Worm (Caenorhabditis elegans) whole organism, early embryonic: Measurements from ENCODE around the gene sart-3.

ENCODE experiments used
- ama-1 ChIP-seq: fragments of 150-350 bp; optimal IDR thresholded peaks from 2 replicates; lab custom pipeline; 2014
- flt-1 ChIP-seq: fragments of 200-800 bp; sonication (Bioruptor generic); IDR thresholded peaks from 2 replicates; pipeline ENCODE4 v1.3.6; 2022; ENCODE audit warnings: missing genetic modification characterization, missing compliant biosample characterization
- hmbx-1 ChIP-seq: sonication (generic microtip); optimal IDR thresholded peaks from 2 replicates; lab custom pipeline; 2016; ENCODE audit warnings: mild to moderate bottlenecking, missing genetic modification characterization, missing compliant biosample characterization
- hmg-4 ChIP-seq: fragments of 200-800 bp; sonication (Bioruptor generic); optimal IDR thresholded peaks from 2 replicates; lab custom pipeline; 2018; ENCODE audit warnings: mild to moderate bottlenecking, missing genetic modification characterization, missing compliant biosample characterization
- pes-1 ChIP-seq: fragments of 200-800 bp; sonication (Bioruptor generic); IDR thresholded peaks from 2 replicates; pipeline ENCODE4 v1.3.6; 2022; ENCODE audit warnings: missing genetic modification reagents, missing genetic modification characterization, missing compliant biosample characterization
- sea-1 ChIP-seq: fragments of 200-800 bp; sonication (Bioruptor generic); conservative IDR thresholded peaks from 2 replicates; pipeline ENCODE4 v1.3.6; 2022; ENCODE audit warnings: missing genetic modification characterization, missing compliant biosample characterization
- tbx-11 ChIP-seq: fragments of 200-800 bp; sonication (Bioruptor generic); IDR thresholded peaks from 2 replicates; pipeline ENCODE4 v1.3.6; 2022; ENCODE audit warnings: missing genetic modification characterization, missing compliant biosample characterization

ce11 chrIV:11319884-11320362 lies 12.8 kb downstream of the sart-3 start, which contains the start of gene B0035.18:
- TF ChIP-seq flt-1 (GFP tag; lab: Robert Waterston, UW) (no peak), ama-1 (lab: Kevin White, UChicago) (no peak), tbx-11 (GFP tag; lab: Robert Waterston, UW) (no peak), sea-1 (GFP tag; lab: Robert Waterston, UW) (no peak), hmbx-1 (tag; lab: Kevin White, UChicago) (no peak), pes-1 (GFP tag; lab: Robert Waterston, UW) (no peak), hmg-4 (GFP tag; lab: Kevin White, UChicago) (no peak)
